Fruit fly (Drosophila melanogaster): ENCODE data around the gene CG31915.

CG31915 gene

DNA sequence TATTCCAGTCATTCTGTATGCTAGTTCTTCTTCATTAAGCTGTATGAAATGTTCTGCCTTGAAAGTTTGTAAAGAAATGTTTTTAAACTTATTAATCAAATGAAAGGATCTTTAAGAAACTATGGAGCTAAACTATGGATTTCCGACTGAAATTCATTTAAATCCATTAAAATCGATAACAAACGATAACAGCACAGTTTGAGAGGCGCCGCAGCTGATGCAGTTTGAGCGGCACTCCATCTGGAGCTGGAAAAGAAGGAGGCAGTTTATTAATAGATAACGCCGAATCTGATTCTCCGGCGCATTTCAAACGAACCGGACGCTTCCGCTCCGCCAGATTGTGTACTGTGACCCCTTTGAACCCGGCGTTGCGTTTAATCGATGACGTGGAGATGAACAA, at the start of gene CG31915:
TSS of gene CG31915 (plus strand) at position 263 of the 400 bp plus-strand sequence.
- TF ChIP-seq sna (GFP tag; IDR thresholded peaks at IDR 0.05; ENCODE audit: partially characterized antibody) (0 out of 2 replicates have a peak, but pooled peaks have one; percentile 39), Nf-YA (GFP tag; IDR thresholded peaks at IDR 0.05) (no peak), CG11093 (GFP tag; IDR thresholded peaks at IDR 0.05) (no peak), jumu (GFP tag; optimal IDR thresholded peaks at IDR 0.05) (no peak), CG10543 (GFP tag; optimal IDR thresholded peaks at IDR 0.05) (no peak), Atf6 (GFP tag; IDR thresholded peaks at IDR 0.05) (no peak), nerfin-2 (GFP tag; IDR thresholded peaks at IDR 0.05; ENCODE audit: partially characterized antibody) (peak; percentile 86), Lpt (GFP tag; optimal IDR thresholded peaks at IDR 0.05) (no peak), CG30020 (tag; optimal IDR thresholded peaks at IDR 0.05) (no peak), bbx (GFP tag; IDR thresholded peaks at IDR 0.05; ENCODE audit: partially characterized antibody) (peak; percentile 83), chif (GFP tag; optimal IDR thresholded peaks at IDR 0.05) (no peak), HLH54F (GFP tag; optimal IDR thresholded peaks at IDR 0.05) (no peak), CG16813 (GFP tag; IDR thresholded peaks at IDR 0.05; ENCODE audit: partially characterized antibody) (peak; percentile 69), inv (GFP tag; IDR thresholded peaks at IDR 0.05; ENCODE audit: partially characterized antibody) (peak; percentile 41), pros (GFP tag; optimal IDR thresholded peaks at IDR 0.05) (no peak), caup (GFP tag; optimal IDR thresholded peaks at IDR 0.05; ENCODE audit: severe bottlenecking) (no peak), chinmo (GFP tag; IDR thresholded peaks at IDR 0.05; ENCODE audit: partially characterized antibody) (peak; percentile 91), ato (GFP tag; IDR thresholded peaks at IDR 0.05; ENCODE audit: partially characterized antibody) (peak; percentile 84), CG17829 (tag; optimal IDR thresholded peaks at IDR 0.05) (peak; percentile 9), CG7745 (tag; optimal IDR thresholded peaks at IDR 0.05) (no peak), sob (GFP tag; IDR thresholded peaks at IDR 0.05) (no peak), CG7271 (tag; optimal IDR thresholded peaks at IDR 0.05) (no peak), crp (GFP tag; optimal IDR thresholded peaks at IDR 0.05) (peak; percentile 23 to 85), Dref (GFP tag; IDR thresholded peaks at IDR 0.05) (peak; percentile 92), trem (tag; optimal IDR thresholded peaks at IDR 0.05) (no peak), CG13287 (GFP tag; IDR thresholded peaks at IDR 0.05; ENCODE audit: partially characterized antibody) (peak; percentile 66), pan (optimal IDR thresholded peaks at IDR 0.05) (no peak), pan (GFP tag; optimal IDR thresholded peaks at IDR 0.05 in 1 of 2, IDR thresholded peaks at IDR 0.05 in 1 of 2) (no peak), Dip2 (GFP tag; IDR thresholded peaks at IDR 0.05) (no peak), zen2 (GFP tag; IDR thresholded peaks at IDR 0.05; ENCODE audit: partially characterized antibody) (peak; percentile 61; the same call in 2 of the 3 replicates), CG34422 (GFP tag; IDR thresholded peaks at IDR 0.05) (peak; percentile 47; the same call in 1 of the 3 replicates), H2.0 (GFP tag; IDR thresholded peaks at IDR 0.05) (no peak), stc (GFP tag; IDR thresholded peaks at IDR 0.05) (no peak), CG14710 (tag; optimal IDR thresholded peaks at IDR 0.05) (peak; percentile 88), TFAM (GFP tag; optimal IDR thresholded peaks at IDR 0.05) (no peak), Myb (GFP tag; optimal IDR thresholded peaks at IDR 0.05) (peak; percentile 64), yki (optimal IDR thresholded peaks at IDR 0.05) (no peak), CG6854 (GFP tag; optimal IDR thresholded peaks at IDR 0.05) (peak; percentile 77), Hr78 (GFP tag; optimal IDR thresholded peaks at IDR 0.05) (peak in 1 of 2 experiments; percentile 81), CG6175 (GFP tag; IDR thresholded peaks at IDR 0.05) (no peak), MBD-R2 (GFP tag; IDR thresholded peaks at IDR 0.05) (peak; percentile 82), CG34224 (GFP tag; IDR thresholded peaks at IDR 0.05; ENCODE audit: partially characterized antibody) (peak; percentile 62; the same call in 2 of the 3 replicates), zfh1 (GFP tag; IDR thresholded peaks at IDR 0.05) (no peak), pho (GFP tag; optimal IDR thresholded peaks at IDR 0.05) (no peak), Ada2b (GFP tag; IDR thresholded peaks at IDR 0.05) (no peak), nmo (GFP tag; optimal IDR thresholded peaks at IDR 0.05) (no peak), shn (GFP tag; optimal IDR thresholded peaks at IDR 0.05) (no peak), CG7963 (GFP tag; IDR thresholded peaks at IDR 0.05; ENCODE audit: partially characterized antibody) (peak; percentile 83; the same call in 2 of the 3 replicates), CG17568 (GFP tag; optimal IDR thresholded peaks at IDR 0.05) (no peak), pita (GFP tag; optimal IDR thresholded peaks at IDR 0.05) (no peak)
